ENCODE assay signal across 3 fruit fly cellular contexts in the genomic region with DNA sequence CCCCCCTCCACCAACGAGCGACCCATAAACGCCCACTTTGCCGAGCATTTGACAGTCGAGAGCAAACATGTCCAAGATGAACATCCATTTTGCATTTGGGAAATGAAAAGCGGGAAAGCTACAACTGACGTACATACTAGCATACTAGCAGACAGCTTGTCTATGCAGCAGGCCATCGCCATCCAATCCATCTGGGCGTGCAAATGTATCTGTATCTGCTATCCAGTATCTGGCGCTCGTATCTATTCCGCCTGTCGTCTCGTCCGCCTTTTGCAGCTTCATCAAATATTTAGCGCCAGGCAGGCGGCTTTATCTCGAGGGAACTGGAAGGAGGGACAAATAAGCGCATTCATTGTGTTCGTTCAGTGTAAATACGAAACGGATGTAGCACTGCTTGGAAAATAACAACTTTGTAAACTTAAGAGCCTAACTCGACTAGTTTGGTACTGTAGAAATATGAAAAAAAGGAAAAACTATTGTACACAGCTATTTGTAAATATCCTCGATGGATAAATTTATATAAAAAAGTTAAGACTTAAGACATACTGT.
TF ChIP-seq lines count a peak whose summit lies in the region.

No protein-coding gene starts in this region.

TF ChIP-seq in whole organism, adult, 20 proteins besides CTCF, POLR2A, EP300 and RAD21 (continued from another document):
- TF ChIP-seq CG12768 (GFP tag; optimal IDR thresholded peaks at IDR 0.05; lab: Kevin White, UChicago) (peak; percentile 72), cic (GFP tag; optimal IDR thresholded peaks at IDR 0.05; lab: Kevin White, UChicago) (no peak), tj (GFP tag; optimal IDR thresholded peaks at IDR 0.05; lab: Kevin White, UChicago) (peak; percentile 6)

TF ChIP-seq in whole organism, embryonic, 481 proteins besides CTCF, POLR2A, EP300 and RAD21 (continued from another document):
- TF ChIP-seq CG13296 (GFP tag; optimal IDR thresholded peaks at IDR 0.05; lab: Kevin White, UChicago) (no peak), CG2116 (GFP tag; optimal IDR thresholded peaks at IDR 0.05; lab: Kevin White, UChicago) (no peak), Sry-δ (GFP tag; optimal IDR thresholded peaks at IDR 0.05; lab: Kevin White, UChicago) (no peak), Vsx1 (GFP tag; optimal IDR thresholded peaks at IDR 0.05; lab: Kevin White, UChicago) (no peak), CG3726 (GFP tag; IDR thresholded peaks at IDR 0.05; lab: Robert Waterston, UW) (no peak), CG14050 (GFP tag; IDR thresholded peaks at IDR 0.05; lab: Robert Waterston, UW) (no peak), kni (GFP tag; optimal IDR thresholded peaks at IDR 0.05; lab: Kevin White, UChicago) (no peak), Atf-2 (GFP tag; optimal IDR thresholded peaks at IDR 0.05; lab: Kevin White, UChicago) (no peak), CG17802 (tag; optimal IDR thresholded peaks at IDR 0.05; lab: Kevin White, UChicago) (peak; percentile 26), fu2 (GFP tag; optimal IDR thresholded peaks at IDR 0.05; lab: Kevin White, UChicago) (no peak), fd64A (GFP tag; optimal IDR thresholded peaks at IDR 0.05; lab: Kevin White, UChicago) (peak; percentile 13), Med (GFP tag; lab: Kevin White, UChicago) (peak; percentile 71), CG1792 (GFP tag; optimal IDR thresholded peaks at IDR 0.05; lab: Kevin White, UChicago) (no peak), CG11456 (GFP tag; IDR thresholded peaks at IDR 0.05; lab: Robert Waterston, UW) (0 out of 3 replicates have a peak, but pooled peaks have one; percentile 33), Rx (GFP tag; IDR thresholded peaks at IDR 0.05; lab: Robert Waterston, UW) (no peak), CG12391 (tag; optimal IDR thresholded peaks at IDR 0.05; lab: Kevin White, UChicago) (no peak), sug (tag; optimal IDR thresholded peaks at IDR 0.05; lab: Kevin White, UChicago) (no peak), CG17829 (tag; optimal IDR thresholded peaks at IDR 0.05; lab: Kevin White, UChicago) (no peak), CG8388 (GFP tag; optimal IDR thresholded peaks at IDR 0.05; lab: Kevin White, UChicago) (no peak), Dref (GFP tag; IDR thresholded peaks at IDR 0.05; lab: Robert Waterston, UW) (no peak), CG1603 (tag; optimal IDR thresholded peaks at IDR 0.05; lab: Kevin White, UChicago) (peak; percentile 30), Dbx (GFP tag; IDR thresholded peaks at IDR 0.05; lab: Robert Waterston, UW) (no peak), CG16779 (GFP tag; IDR thresholded peaks at IDR 0.05; lab: Robert Waterston, UW) (0 out of 2 replicates have a peak, but pooled peaks have one; percentile 29), sens (GFP tag; lab: Kevin White, UChicago) (peak; percentile 71), dysf (GFP tag; IDR thresholded peaks at IDR 0.05; lab: Robert Waterston, UW) (0 out of 3 replicates have a peak, but pooled peaks have one; percentile 11), Bgb (GFP tag; IDR thresholded peaks at IDR 0.05; lab: Robert Waterston, UW; ENCODE audit: partially characterized antibody) (no peak), GATAe (GFP tag; conservative IDR thresholded peaks at IDR 0.05; lab: Robert Waterston, UW) (no peak), CG10274 (GFP tag; optimal IDR thresholded peaks at IDR 0.05; lab: Kevin White, UChicago) (no peak), gem (tag; optimal IDR thresholded peaks at IDR 0.05; lab: Kevin White, UChicago) (peak; percentile 7), ssp (GFP tag; IDR thresholded peaks at IDR 0.05; lab: Robert Waterston, UW) (no peak), ATbp (GFP tag; optimal IDR thresholded peaks at IDR 0.05; lab: Kevin White, UChicago) (peak; percentile 10), sqz (GFP tag; optimal IDR thresholded peaks at IDR 0.05; lab: Kevin White, UChicago) (peak; percentile 12), CG15696 (tag; optimal IDR thresholded peaks at IDR 0.05; lab: Kevin White, UChicago) (peak; percentile 19), CG7963 (GFP tag; IDR thresholded peaks at IDR 0.05; lab: Robert Waterston, UW; ENCODE audit: partially characterized antibody) (no peak), CG13424 (tag; optimal IDR thresholded peaks at IDR 0.05; lab: Kevin White, UChicago) (no peak), luna (GFP tag; optimal IDR thresholded peaks at IDR 0.05; lab: Kevin White, UChicago) (no peak), inv (GFP tag; IDR thresholded peaks at IDR 0.05; lab: Robert Waterston, UW; ENCODE audit: partially characterized antibody) (no peak), Drgx (GFP tag; IDR thresholded peaks at IDR 0.05; lab: Robert Waterston, UW) (0 out of 2 replicates have a peak, but pooled peaks have one; percentile 25), Ets97D (GFP tag; optimal IDR thresholded peaks at IDR 0.05; lab: Kevin White, UChicago) (no peak), CG2199 (GFP tag; IDR thresholded peaks at IDR 0.05; lab: Robert Waterston, UW) (0 out of 3 replicates have a peak, but pooled peaks have one; percentile 52), Rfx (GFP tag; IDR thresholded peaks at IDR 0.05; lab: Robert Waterston, UW) (0 out of 2 replicates have a peak, but pooled peaks have one; percentile 12), exex (tag; optimal IDR thresholded peaks at IDR 0.05; lab: Kevin White, UChicago) (no peak), maf-S (GFP tag; optimal IDR thresholded peaks at IDR 0.05; lab: Kevin White, UChicago) (peak; percentile 1), scrt (GFP tag; optimal IDR thresholded peaks at IDR 0.05; lab: Kevin White, UChicago) (no peak), psq (GFP tag; optimal IDR thresholded peaks at IDR 0.05; lab: Kevin White, UChicago) (no peak), Ets65A (GFP tag; lab: Kevin White, UChicago) (no peak), CG15479 (GFP tag; optimal IDR thresholded peaks at IDR 0.05; lab: Kevin White, UChicago) (peak; percentile 97), CG33557 (GFP tag; optimal IDR thresholded peaks at IDR 0.05; lab: Kevin White, UChicago) (peak; percentile 14), CG5953 (GFP tag; IDR thresholded peaks at IDR 0.05; lab: Robert Waterston, UW) (peak; percentile 47; the same call in 1 of the 2 replicates), CG18476 (GFP tag; optimal IDR thresholded peaks at IDR 0.05; lab: Kevin White, UChicago) (no peak), ftz-f1 (GFP tag; optimal IDR thresholded peaks at IDR 0.05; lab: Kevin White, UChicago) (no peak), ci (GFP tag; IDR thresholded peaks at IDR 0.05; lab: Robert Waterston, UW) (0 out of 3 replicates have a peak, but pooled peaks have one; percentile 62), Optix (GFP tag; IDR thresholded peaks at IDR 0.05; lab: Robert Waterston, UW) (0 out of 3 replicates have a peak, but pooled peaks have one; percentile 24), CG6654 (GFP tag; optimal IDR thresholded peaks at IDR 0.05; lab: Kevin White, UChicago) (no peak), CG31365 (tag; optimal IDR thresholded peaks at IDR 0.05; lab: Kevin White, UChicago) (peak; percentile 62), CG14014 (GFP tag; IDR thresholded peaks at IDR 0.05; lab: Robert Waterston, UW) (no peak), stc (GFP tag; IDR thresholded peaks at IDR 0.05; lab: Robert Waterston, UW) (0 out of 2 replicates have a peak, but pooled peaks have one; percentile 15)

TF ChIP-seq in whole organism, prepupa, 60 proteins besides CTCF, POLR2A, EP300 and RAD21 (continued from another document):
- TF ChIP-seq Sox102F (GFP tag; optimal IDR thresholded peaks at IDR 0.05; lab: Kevin White, UChicago) (no peak), Gug (GFP tag; IDR thresholded peaks at IDR 0.05; lab: Robert Waterston, UW) (peak; percentile 52), CG16779 (tag; optimal IDR thresholded peaks at IDR 0.05; lab: Kevin White, UChicago) (no peak), fkh (GFP tag; optimal IDR thresholded peaks at IDR 0.05; lab: Kevin White, UChicago) (peak; percentile 56), spab (GFP tag; optimal IDR thresholded peaks at IDR 0.05; lab: Kevin White, UChicago) (no peak), Eip93F (GFP tag; optimal IDR thresholded peaks at IDR 0.05; lab: Kevin White, UChicago) (no peak), CG7368 (GFP tag; optimal IDR thresholded peaks at IDR 0.05; lab: Kevin White, UChicago) (peak; percentile 41), CG31627 (GFP tag; optimal IDR thresholded peaks at IDR 0.05; lab: Kevin White, UChicago) (no peak), CG15336 (GFP tag; IDR thresholded peaks at IDR 0.05; lab: Robert Waterston, UW) (no peak), Hr38 (GFP tag; optimal IDR thresholded peaks at IDR 0.05; lab: Kevin White, UChicago) (no peak), ss (GFP tag; optimal IDR thresholded peaks at IDR 0.05; lab: Kevin White, UChicago) (no peak), salr (GFP tag; optimal IDR thresholded peaks at IDR 0.05; lab: Kevin White, UChicago) (peak in 1 of 2 experiments; percentile 53), lz (GFP tag; optimal IDR thresholded peaks at IDR 0.05; lab: Kevin White, UChicago) (peak; percentile 6), CG6276 (GFP tag; optimal IDR thresholded peaks at IDR 0.05; lab: Kevin White, UChicago) (no peak), eg (GFP tag; IDR thresholded peaks at IDR 0.05; lab: Robert Waterston, UW) (peak; percentile 49; the same call in 1 of the 3 replicates), Ets96B (tag; optimal IDR thresholded peaks at IDR 0.05; lab: Kevin White, UChicago) (no peak), topi (GFP tag; optimal IDR thresholded peaks at IDR 0.05; lab: Kevin White, UChicago) (no peak), pdm3 (GFP tag; optimal IDR thresholded peaks at IDR 0.05; lab: Kevin White, UChicago) (no peak), cyc (GFP tag; optimal IDR thresholded peaks at IDR 0.05; lab: Kevin White, UChicago) (peak; percentile 9), svp (GFP tag; lab: Kevin White, UChicago) (no peak), fd59A (GFP tag; optimal IDR thresholded peaks at IDR 0.05; lab: Kevin White, UChicago) (peak; percentile 19), Smox (GFP tag; optimal IDR thresholded peaks at IDR 0.05; lab: Kevin White, UChicago) (no peak), OdsH (GFP tag; optimal IDR thresholded peaks at IDR 0.05; lab: Kevin White, UChicago) (no peak), dac (GFP tag; optimal IDR thresholded peaks at IDR 0.05; lab: Kevin White, UChicago) (no peak), CG3032 (tag; optimal IDR thresholded peaks at IDR 0.05; lab: Kevin White, UChicago) (peak; percentile 1), Met (GFP tag; optimal IDR thresholded peaks at IDR 0.05; lab: Kevin White, UChicago) (peak; percentile 6), Hr4 (GFP tag; optimal IDR thresholded peaks at IDR 0.05; lab: Kevin White, UChicago) (no peak), Ets21C (GFP tag; optimal IDR thresholded peaks at IDR 0.05; lab: Kevin White, UChicago) (no peak), acj6 (GFP tag; optimal IDR thresholded peaks at IDR 0.05; lab: Kevin White, UChicago) (no peak), Blimp-1 (GFP tag; optimal IDR thresholded peaks at IDR 0.05; lab: Kevin White, UChicago) (no peak), CG8119 (GFP tag; IDR thresholded peaks at IDR 0.05; lab: Robert Waterston, UW) (no peak), esn (GFP tag; optimal IDR thresholded peaks at IDR 0.05; lab: Kevin White, UChicago) (peak; percentile 21), vri (GFP tag; optimal IDR thresholded peaks at IDR 0.05; lab: Kevin White, UChicago) (no peak), Eip78C (GFP tag; lab: Kevin White, UChicago) (peak; percentile 70), net (GFP tag; optimal IDR thresholded peaks at IDR 0.05; lab: Kevin White, UChicago) (no peak), CG11294 (GFP tag; IDR thresholded peaks at IDR 0.05; lab: Robert Waterston, UW) (no peak), CG8319 (GFP tag; optimal IDR thresholded peaks at IDR 0.05; lab: Kevin White, UChicago) (no peak), CG11902 (GFP tag; optimal IDR thresholded peaks at IDR 0.05; lab: Kevin White, UChicago) (no peak), Eip75B (GFP tag; optimal IDR thresholded peaks at IDR 0.05; lab: Kevin White, UChicago) (no peak), CG6808 (GFP tag; optimal IDR thresholded peaks at IDR 0.05; lab: Kevin White, UChicago) (peak; percentile 6), CG6792 (GFP tag; optimal IDR thresholded peaks at IDR 0.05; lab: Kevin White, UChicago) (peak; percentile 15), fd85E (GFP tag; optimal IDR thresholded peaks at IDR 0.05; lab: Kevin White, UChicago) (no peak)
